Worm (Caenorhabditis elegans): Measurements from ENCODE around the gene spp-8.

The spp-8 gene

ce11 chrIV:8506034-8506433 lies 24.6 kb downstream of the spp-8 start:
- no peak for TF ChIP-seq ztf-23 (GFP tag; IDR thresholded peaks at IDR 0.05)
- no peak for TF ChIP-seq cog-1 (tag; optimal IDR thresholded peaks at IDR 0.05)
- no peak for TF ChIP-seq med-1 (GFP tag; optimal IDR thresholded peaks at IDR 0.05; ENCODE audit: insufficient read depth)
- no peak for TF ChIP-seq tab-1 (GFP tag; IDR thresholded peaks at IDR 0.05)
- TF ChIP-seq ref-1 (GFP tag; conservative IDR thresholded peaks at IDR 0.05): no peak
- TF ChIP-seq T22C8.4 (GFP tag; IDR thresholded peaks at IDR 0.05): no peak
- no peak for TF ChIP-seq ztf-29 (GFP tag; IDR thresholded peaks at IDR 0.05)
- TF ChIP-seq klf-2 (GFP tag; conservative IDR thresholded peaks at IDR 0.05): no peak
- TF ChIP-seq flt-1 (GFP tag; IDR thresholded peaks at IDR 0.05): no peak

- no peak for TF ChIP-seq flt-1 (GFP tag; IDR thresholded peaks at IDR 0.05)
- no peak for TF ChIP-seq cog-1 (tag; optimal IDR thresholded peaks at IDR 0.05)
- TF ChIP-seq med-1 (GFP tag; optimal IDR thresholded peaks at IDR 0.05; ENCODE audit: insufficient read depth): no peak
- no peak for TF ChIP-seq ztf-29 (GFP tag; IDR thresholded peaks at IDR 0.05)
- no peak for TF ChIP-seq tab-1 (GFP tag; IDR thresholded peaks at IDR 0.05)
- no peak for TF ChIP-seq ztf-23 (GFP tag; IDR thresholded peaks at IDR 0.05)
Observed at ce11 chrIV:8510534-8510933, 29.1 kb downstream of the spp-8 start, which contains the start of gene tag-77. tag-77 (minus strand) TSS chrIV:8510548.

ce11 chrIV:8511056-8511455 lies 29.6 kb downstream of the spp-8 start, which contains the start of gene mes-6:
mes-6 (plus strand) TSS chrIV:8511284.
- TF ChIP-seq ztf-29 (GFP tag; IDR thresholded peaks at IDR 0.05): no peak
- TF ChIP-seq flt-1 (GFP tag; IDR thresholded peaks at IDR 0.05): no peak
- no peak for TF ChIP-seq cog-1 (tag; optimal IDR thresholded peaks at IDR 0.05)
- no peak for TF ChIP-seq ztf-23 (GFP tag; IDR thresholded peaks at IDR 0.05)
- no peak for TF ChIP-seq ref-1 (GFP tag; conservative IDR thresholded peaks at IDR 0.05)
- no peak for TF ChIP-seq med-1 (GFP tag; optimal IDR thresholded peaks at IDR 0.05; ENCODE audit: insufficient read depth)
- TF ChIP-seq klf-2 (GFP tag; conservative IDR thresholded peaks at IDR 0.05): no peak
- TF ChIP-seq T22C8.4 (GFP tag; IDR thresholded peaks at IDR 0.05): no peak
- TF ChIP-seq tab-1 (GFP tag; IDR thresholded peaks at IDR 0.05): no peak

ce11 chrIV:8512679-8513078 lies 31.2 kb downstream of the spp-8 start, which contains the start of gene C09G4.4:
C09G4.4 (plus strand) TSS chrIV:8512979.
- TF ChIP-seq ztf-29 (GFP tag; IDR thresholded peaks at IDR 0.05) (no peak), med-1 (GFP tag; optimal IDR thresholded peaks at IDR 0.05; ENCODE audit: insufficient read depth) (no peak), tab-1 (GFP tag; IDR thresholded peaks at IDR 0.05) (no peak), klf-2 (GFP tag; conservative IDR thresholded peaks at IDR 0.05) (no peak), cog-1 (tag; optimal IDR thresholded peaks at IDR 0.05) (no peak), T22C8.4 (GFP tag; IDR thresholded peaks at IDR 0.05) (no peak), ref-1 (GFP tag; conservative IDR thresholded peaks at IDR 0.05) (no peak), flt-1 (GFP tag; IDR thresholded peaks at IDR 0.05) (no peak), ztf-23 (GFP tag; IDR thresholded peaks at IDR 0.05) (no peak)

ce11 chrIV:8513619-8514018 lies 32.2 kb downstream of the spp-8 start, which contains the start of gene cks-1:
cks-1 (plus strand) TSS chrIV:8513919.
- no peak for TF ChIP-seq cog-1 (tag; optimal IDR thresholded peaks at IDR 0.05)
- TF ChIP-seq tab-1 (GFP tag; IDR thresholded peaks at IDR 0.05): no peak
- TF ChIP-seq klf-2 (GFP tag; conservative IDR thresholded peaks at IDR 0.05): no peak
- no peak for TF ChIP-seq T22C8.4 (GFP tag; IDR thresholded peaks at IDR 0.05)
- TF ChIP-seq ref-1 (GFP tag; conservative IDR thresholded peaks at IDR 0.05): no peak
- no peak for TF ChIP-seq med-1 (GFP tag; optimal IDR thresholded peaks at IDR 0.05; ENCODE audit: insufficient read depth)
- no peak for TF ChIP-seq ztf-23 (GFP tag; IDR thresholded peaks at IDR 0.05)
- no peak for TF ChIP-seq flt-1 (GFP tag; IDR thresholded peaks at IDR 0.05)
- TF ChIP-seq ztf-29 (GFP tag; IDR thresholded peaks at IDR 0.05): no peak

- TF ChIP-seq T22C8.4 (GFP tag; IDR thresholded peaks at IDR 0.05) (no peak), flt-1 (GFP tag; IDR thresholded peaks at IDR 0.05) (no peak), ref-1 (GFP tag; conservative IDR thresholded peaks at IDR 0.05) (no peak), cog-1 (tag; optimal IDR thresholded peaks at IDR 0.05) (no peak), klf-2 (GFP tag; conservative IDR thresholded peaks at IDR 0.05) (no peak), ztf-23 (GFP tag; IDR thresholded peaks at IDR 0.05) (no peak), ztf-29 (GFP tag; IDR thresholded peaks at IDR 0.05) (no peak), med-1 (GFP tag; optimal IDR thresholded peaks at IDR 0.05; ENCODE audit: insufficient read depth) (no peak), tab-1 (GFP tag; IDR thresholded peaks at IDR 0.05) (no peak)
Observed at ce11 chrIV:8514546-8514945, 33.1 kb downstream of the spp-8 start.

- TF ChIP-seq ref-1 (GFP tag; conservative IDR thresholded peaks at IDR 0.05) (no peak), T22C8.4 (GFP tag; IDR thresholded peaks at IDR 0.05) (no peak), med-1 (GFP tag; optimal IDR thresholded peaks at IDR 0.05; ENCODE audit: insufficient read depth) (no peak), cog-1 (tag; optimal IDR thresholded peaks at IDR 0.05) (no peak), klf-2 (GFP tag; conservative IDR thresholded peaks at IDR 0.05) (no peak), flt-1 (GFP tag; IDR thresholded peaks at IDR 0.05) (no peak), tab-1 (GFP tag; IDR thresholded peaks at IDR 0.05) (no peak), ztf-29 (GFP tag; IDR thresholded peaks at IDR 0.05) (no peak), ztf-23 (GFP tag; IDR thresholded peaks at IDR 0.05) (no peak)
Observed at ce11 chrIV:8519949-8520348, 38.5 kb downstream of the spp-8 start.

ce11 chrIV:8520594-8520993 lies 39.1 kb downstream of the spp-8 start, which contains the start of gene pkg-2:
pkg-2 (plus strand) TSS chrIV:8520894.
- TF ChIP-seq ztf-29 (GFP tag; IDR thresholded peaks at IDR 0.05) (no peak), tab-1 (GFP tag; IDR thresholded peaks at IDR 0.05) (no peak)

ce11 chrIV:8523981-8524380 lies 42.5 kb downstream of the spp-8 start:
- TF ChIP-seq T22C8.4 (GFP tag; IDR thresholded peaks at IDR 0.05): no peak
- no peak for TF ChIP-seq ref-1 (GFP tag; conservative IDR thresholded peaks at IDR 0.05)

ce11 chrIV:8526050-8526449 lies 44.6 kb downstream of the spp-8 start:
- no peak for TF ChIP-seq flt-1 (GFP tag; IDR thresholded peaks at IDR 0.05)
- no peak for TF ChIP-seq med-1 (GFP tag; optimal IDR thresholded peaks at IDR 0.05; ENCODE audit: insufficient read depth)
- no peak for TF ChIP-seq ref-1 (GFP tag; conservative IDR thresholded peaks at IDR 0.05)
- TF ChIP-seq ztf-23 (GFP tag; IDR thresholded peaks at IDR 0.05): no peak
- no peak for TF ChIP-seq T22C8.4 (GFP tag; IDR thresholded peaks at IDR 0.05)
- no peak for TF ChIP-seq cog-1 (tag; optimal IDR thresholded peaks at IDR 0.05)
- no peak for TF ChIP-seq tab-1 (GFP tag; IDR thresholded peaks at IDR 0.05)
- no peak for TF ChIP-seq klf-2 (GFP tag; conservative IDR thresholded peaks at IDR 0.05)
- TF ChIP-seq ztf-29 (GFP tag; IDR thresholded peaks at IDR 0.05): no peak

All from whole organism, midembryonic.